Fruit fly (Drosophila melanogaster) whole organism, larva: ENCODE data around the gene CG7304.

Experiments used
- noc ChIP-seq: fragments of 200-800 bp; sonication (Bioruptor generic); optimal IDR thresholded peaks from 3 replicates; lab custom pipeline; 2019; ENCODE audit warnings: missing biosample characterization, mild to moderate bottlenecking, missing genetic modification characterization, moderate library complexity

CG7304 gene

DNA sequence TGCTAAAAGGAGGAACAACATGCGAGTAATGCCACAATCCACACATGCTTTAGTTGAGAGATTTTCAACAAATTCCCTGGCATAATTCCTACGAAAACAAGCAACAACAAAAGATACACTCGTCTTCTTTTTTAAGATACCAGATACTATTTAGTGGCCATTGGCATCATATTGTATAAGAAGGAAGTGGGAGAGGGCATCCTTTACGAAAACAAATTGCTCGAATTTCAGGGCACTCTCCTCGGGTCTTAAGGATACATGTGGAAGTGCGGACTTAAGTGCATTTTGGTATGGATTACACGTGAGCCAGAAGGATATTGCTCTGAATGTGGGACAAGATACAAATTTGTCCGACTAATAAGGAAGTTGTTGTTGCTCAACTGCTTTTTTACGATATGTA lies 30.6 kb downstream of the CG7304 start:
- TF ChIP-seq noc: no peak

DNA sequence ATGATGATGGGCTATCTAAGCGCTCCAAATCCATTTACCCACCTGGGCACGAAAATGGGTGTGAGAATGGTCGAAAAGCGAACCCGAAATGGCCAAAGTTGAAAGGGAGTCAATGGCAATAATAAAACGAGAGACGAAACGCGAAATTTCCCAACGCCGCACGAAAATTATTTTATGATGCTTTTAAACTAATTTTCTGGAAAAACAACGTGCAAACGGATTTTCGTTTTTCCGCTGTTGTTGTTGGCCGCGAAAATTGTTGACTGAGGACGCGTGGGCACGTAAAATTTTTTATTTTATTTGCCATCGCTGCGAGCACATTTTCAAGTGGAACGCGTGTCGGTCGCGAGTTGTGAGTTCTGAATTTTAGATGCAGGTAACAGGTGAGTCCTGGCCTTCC lies 31.6 kb downstream of the CG7304 start:
- TF ChIP-seq noc: no peak

DNA sequence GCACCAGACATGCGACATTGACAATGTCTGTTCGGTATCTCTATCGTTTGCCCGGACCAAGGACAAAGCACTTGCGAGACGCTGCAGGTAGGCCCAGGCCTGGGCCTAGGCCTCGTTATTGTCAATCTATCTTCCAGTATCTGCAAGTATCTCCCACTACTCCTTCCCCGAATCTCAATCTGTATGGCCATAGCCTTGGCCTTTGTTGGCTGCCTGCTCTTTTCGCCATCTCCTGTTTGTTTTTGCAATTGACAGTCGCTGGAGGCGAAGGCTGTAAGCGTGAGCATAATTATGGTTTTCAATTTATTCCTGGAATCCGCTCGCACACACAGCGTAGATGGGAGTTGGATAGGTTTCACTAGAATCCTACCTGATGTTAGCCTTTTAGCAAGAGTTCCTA lies 32.5 kb downstream of the CG7304 start:
- no peak for TF ChIP-seq noc

DNA sequence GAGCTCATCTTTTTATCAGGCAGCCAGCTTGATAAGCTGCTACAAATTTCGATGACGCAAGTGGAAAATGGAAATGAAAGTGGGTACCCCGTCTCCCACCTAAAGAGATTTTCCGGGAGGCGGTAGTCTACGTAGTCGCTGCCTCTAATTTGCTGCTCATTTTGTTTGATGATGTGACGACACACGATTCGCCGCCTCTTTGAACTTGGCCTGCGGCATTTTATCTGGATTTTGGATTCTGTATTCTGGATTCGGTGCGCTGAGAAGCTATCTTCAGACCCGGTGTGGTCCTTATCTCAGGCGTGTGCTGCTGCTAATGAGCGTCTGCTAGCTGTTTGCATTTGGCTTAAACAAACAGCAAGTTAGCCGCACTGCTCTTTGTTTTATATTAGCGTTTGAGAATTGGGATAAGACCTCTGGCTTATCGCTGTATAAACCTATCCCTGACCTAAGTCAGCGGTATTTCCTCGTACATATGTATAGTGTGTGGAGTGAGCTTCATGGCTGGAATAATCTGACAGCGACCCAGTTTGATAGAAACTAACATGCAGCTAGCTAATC lies 34.5 kb downstream of the CG7304 start:
- TF ChIP-seq noc: peak; percentile 58

DNA sequence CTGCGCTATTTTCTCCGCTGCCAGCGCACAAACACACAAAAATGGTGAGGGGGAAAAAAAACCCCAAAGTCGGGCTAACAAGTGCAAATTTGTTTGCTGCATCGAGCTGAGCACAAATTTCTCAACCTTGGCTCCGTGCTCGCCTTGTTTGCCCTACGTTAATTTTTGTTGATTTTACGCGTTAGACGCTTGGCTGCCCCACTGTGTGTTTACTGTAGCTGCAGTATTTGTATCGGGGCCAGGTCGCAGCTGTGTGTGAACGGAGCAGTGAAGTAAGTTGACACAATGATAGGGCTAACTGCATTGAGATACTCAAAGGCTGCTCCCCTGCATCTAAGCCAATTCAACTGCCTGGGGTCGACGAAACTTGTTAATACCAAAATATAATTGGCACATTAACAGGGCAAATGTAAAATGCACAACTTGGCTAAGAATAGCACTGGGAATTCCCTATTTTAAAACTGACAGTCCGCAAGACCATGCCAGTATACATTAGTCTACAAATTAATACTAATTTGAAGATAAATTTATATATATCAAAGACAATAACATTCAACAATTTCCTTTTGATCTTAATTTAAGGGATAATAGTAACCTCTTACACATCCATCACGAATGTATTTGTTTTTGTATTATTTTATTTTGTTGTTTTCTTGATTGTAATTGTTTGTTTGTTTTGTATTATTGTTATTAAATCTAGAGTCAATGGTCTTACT lies 36.4 kb downstream of the CG7304 start, which contains the start of gene CG42571:
CG42571 (plus strand) TSS at position 666 of the 716 bp plus-strand sequence.
- TF ChIP-seq noc: no peak

- TF ChIP-seq noc: no peak
Measured at dm6 chr3L:15717519-15717918, 38.0 kb downstream of the CG7304 start, which contains the start of gene CG42570. Gene CG42570 (plus strand): TSS chr3L:15717819.

DNA sequence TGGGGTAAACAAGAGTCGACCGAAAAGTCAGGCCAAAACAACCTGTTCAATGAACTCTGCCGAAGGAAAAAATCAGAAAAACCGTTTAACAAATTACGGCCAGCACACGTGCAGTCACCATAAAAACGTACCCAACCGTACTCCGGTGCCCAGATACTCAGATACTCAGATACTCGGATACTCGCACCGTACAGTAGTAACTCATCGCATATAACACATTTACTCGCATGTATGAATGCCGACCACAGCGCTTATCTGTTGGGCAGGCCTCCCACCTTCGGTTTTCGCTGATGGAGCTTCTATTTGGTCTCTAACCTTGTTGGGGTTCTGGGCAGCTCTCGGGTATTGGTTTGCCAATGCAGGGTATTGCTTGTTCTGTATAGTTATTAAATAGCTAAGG lies 40.7 kb downstream of the CG7304 start:
- TF ChIP-seq noc: no peak

- no peak for TF ChIP-seq noc
Measured at dm6 chr3L:15720905-15721304, 41.4 kb downstream of the CG7304 start.

- no peak for TF ChIP-seq noc
Measured at dm6 chr3L:15726799-15727198, 47.3 kb downstream of the CG7304 start.

- no peak for TF ChIP-seq noc
Measured at dm6 chr3L:15728195-15728594, 48.7 kb downstream of the CG7304 start, which contains the start of gene comm. Gene comm (minus strand): TSS chr3L:15728430.

DNA sequence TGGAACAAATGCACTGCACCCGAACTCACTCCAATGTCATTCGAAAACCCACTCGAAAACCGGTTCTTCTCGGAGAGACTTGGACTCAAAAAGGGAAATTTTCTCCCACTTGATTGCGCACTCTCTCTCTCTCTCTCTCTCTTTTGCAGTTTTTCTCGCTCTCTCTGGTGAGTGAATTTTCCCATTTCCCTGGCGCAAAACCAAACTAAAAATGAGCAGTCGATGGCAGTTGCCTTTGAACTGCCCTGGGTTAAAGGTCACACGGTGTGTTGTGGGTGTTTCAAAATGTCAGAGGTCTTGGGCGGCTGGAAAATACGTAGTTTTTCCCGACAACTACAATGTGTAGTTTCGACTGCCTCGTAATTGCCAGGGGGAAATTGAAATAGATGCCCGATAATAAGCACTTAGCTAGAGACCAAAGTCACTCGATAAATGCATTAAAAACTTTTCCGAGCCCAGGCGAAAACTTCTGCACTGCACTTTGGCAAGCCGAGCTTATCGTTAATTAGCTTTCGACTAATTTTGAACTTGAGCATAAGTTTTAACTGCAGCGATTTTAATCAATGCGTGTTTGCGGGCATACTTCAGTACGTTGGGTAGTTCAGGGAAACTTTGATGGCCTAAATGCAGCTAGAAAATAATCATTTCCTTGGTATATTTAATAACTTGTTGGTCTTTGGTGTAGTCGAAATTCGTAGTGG lies 49.9 kb downstream of the CG7304 start:
- TF ChIP-seq noc: no peak
